Worm (Caenorhabditis elegans): ENCODE data around the gene C50B6.3.

ce11 chrV:13300492-13300891, 12.9 kb upstream of the C50B6.3 start:
- no peak for TF ChIP-seq ceh-13 (GFP tag; optimal IDR thresholded peaks at IDR 0.05)
- TF ChIP-seq hmg-4 (GFP tag; optimal IDR thresholded peaks at IDR 0.05), result no peak
- no peak for TF ChIP-seq ama-1 (optimal IDR thresholded peaks at IDR 0.05)
- no peak for TF ChIP-seq flt-1 (GFP tag; IDR thresholded peaks at IDR 0.05)
- no peak for TF ChIP-seq tbx-37 (GFP tag; conservative IDR thresholded peaks at IDR 0.05)
- no peak for TF ChIP-seq tra-4 (tag; optimal IDR thresholded peaks at IDR 0.05)
- TF ChIP-seq F13C5.2 (tag; optimal IDR thresholded peaks at IDR 0.05), result no peak
- no peak for TF ChIP-seq pes-1 (GFP tag; IDR thresholded peaks at IDR 0.05)
- TF ChIP-seq hnd-1 (tag; optimal IDR thresholded peaks at IDR 0.05), result no peak
- TF ChIP-seq aly-1 (tag; optimal IDR thresholded peaks at IDR 0.05), result no peak
- TF ChIP-seq B0310.2 (tag; optimal IDR thresholded peaks at IDR 0.05), result no peak
